Worm (Caenorhabditis elegans): ENCODE results near the gene paa-1.
A peak's percentile ranks its signal among the peaks of the same experiment; 100 is the strongest.

The paa-1 gene

ce11 chrIII:5448177-5448576, 2.4 kb upstream of the paa-1 start, which contains the start of gene skpt-1:
TSS of gene skpt-1 (minus strand) at chrIII:5448395.
- TF ChIP-seq nhr-21 (tag; optimal IDR thresholded peaks at IDR 0.05) (no peak), ceh-16 (tag; optimal IDR thresholded peaks at IDR 0.05) (no peak), C34F6.9 (tag; optimal IDR thresholded peaks at IDR 0.05) (peak; percentile 51), zag-1 (tag; optimal IDR thresholded peaks at IDR 0.05) (no peak), mdl-1 (tag; optimal IDR thresholded peaks at IDR 0.05) (no peak), sma-9 (GFP tag; optimal IDR thresholded peaks at IDR 0.05) (no peak), sma-9 (tag; optimal IDR thresholded peaks at IDR 0.05) (no peak), skn-1 (tag; optimal IDR thresholded peaks at IDR 0.05) (no peak), sma-3 (GFP tag; optimal IDR thresholded peaks at IDR 0.05) (no peak), alr-1 (tag; optimal IDR thresholded peaks at IDR 0.05) (no peak), crh-2 (tag; optimal IDR thresholded peaks at IDR 0.05) (no peak), unc-39 (tag; optimal IDR thresholded peaks at IDR 0.05) (no peak), nhr-77 (tag; optimal IDR thresholded peaks at IDR 0.05) (no peak), egl-27 (tag; optimal IDR thresholded peaks at IDR 0.05) (no peak), unc-55 (GFP tag; optimal IDR thresholded peaks at IDR 0.05) (peak; percentile 65), lin-39 (tag; optimal IDR thresholded peaks at IDR 0.05) (no peak), R02D3.7 (tag; optimal IDR thresholded peaks at IDR 0.05) (no peak), blmp-1 (tag; optimal IDR thresholded peaks at IDR 0.05; ENCODE audit: insufficient read depth) (no peak), nhr-6 (tag; optimal IDR thresholded peaks at IDR 0.05) (no peak), unc-62 (GFP tag; optimal IDR thresholded peaks at IDR 0.05) (no peak), ceh-82 (tag; optimal IDR thresholded peaks at IDR 0.05) (no peak), nhr-11 (tag; optimal IDR thresholded peaks at IDR 0.05) (no peak), lsy-2 (tag; optimal IDR thresholded peaks at IDR 0.05) (peak in 1 of 2 experiments; percentile 76), nhr-25 (tag; optimal IDR thresholded peaks at IDR 0.05) (no peak), nhr-237 (tag; optimal IDR thresholded peaks at IDR 0.05) (no peak), nhr-23 (tag; optimal IDR thresholded peaks at IDR 0.05) (no peak), ztf-4 (tag; optimal IDR thresholded peaks at IDR 0.05) (no peak), sem-4 (tag; optimal IDR thresholded peaks at IDR 0.05) (no peak), nhr-129 (tag; optimal IDR thresholded peaks at IDR 0.05) (peak; percentile 7), mab-5 (tag; optimal IDR thresholded peaks at IDR 0.05) (no peak), gmeb-1 (tag; optimal IDR thresholded peaks at IDR 0.05) (peak; percentile 82), mbf-1 (tag; optimal IDR thresholded peaks at IDR 0.05) (no peak), fos-1 (tag; optimal IDR thresholded peaks at IDR 0.05) (peak; percentile 9), aly-2 (tag; optimal IDR thresholded peaks at IDR 0.05) (no peak), ZK546.5 (tag; optimal IDR thresholded peaks at IDR 0.05) (no peak)

DNA sequence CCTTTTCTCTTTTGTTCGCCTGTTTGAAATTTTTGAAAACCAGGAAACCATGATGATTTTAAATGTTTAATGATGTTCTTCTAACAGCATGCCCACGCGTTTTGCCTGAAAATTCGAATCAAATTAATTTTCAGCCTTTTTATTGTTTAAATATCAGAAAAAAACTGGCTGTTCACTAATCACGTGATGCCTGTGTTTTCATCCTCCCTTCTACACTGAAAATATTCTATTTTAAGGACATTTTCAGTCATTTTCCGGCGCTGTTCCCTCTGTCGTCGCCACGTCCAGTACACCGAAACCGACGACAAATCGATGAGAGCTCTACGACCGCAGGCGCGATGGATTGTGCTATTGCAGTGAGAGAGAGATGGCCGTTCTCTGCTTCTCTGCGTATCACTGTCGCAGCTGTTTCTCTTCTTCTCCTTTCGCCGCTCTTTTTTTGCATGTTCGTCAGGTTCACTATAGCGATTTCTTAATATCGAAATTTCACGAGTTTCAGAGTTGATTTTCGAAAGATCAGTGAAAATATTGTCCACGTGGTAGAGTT, 695 bp upstream of the paa-1 start, which contains the start of gene F48E8.8:
TSS of gene F48E8.8 (minus strand) at position 51 of the 547 bp plus-strand sequence.
- peak; percentile 59 for TF ChIP-seq sma-9 (GFP tag; optimal IDR thresholded peaks at IDR 0.05)
- TF ChIP-seq sma-9 (tag; optimal IDR thresholded peaks at IDR 0.05): no peak
- TF ChIP-seq skn-1 (tag; optimal IDR thresholded peaks at IDR 0.05): no peak
- TF ChIP-seq nhr-129 (tag; optimal IDR thresholded peaks at IDR 0.05): peak; percentile 85
- no peak for TF ChIP-seq ztf-1 (GFP tag; conservative IDR thresholded peaks at IDR 0.05)
- TF ChIP-seq ceh-82 (tag; optimal IDR thresholded peaks at IDR 0.05): no peak
- TF ChIP-seq nhr-21 (tag; optimal IDR thresholded peaks at IDR 0.05): no peak
- TF ChIP-seq nhr-11 (tag; optimal IDR thresholded peaks at IDR 0.05): no peak
- no peak for TF ChIP-seq elt-3 (tag; optimal IDR thresholded peaks at IDR 0.05)
- no peak for TF ChIP-seq egl-27 (tag; optimal IDR thresholded peaks at IDR 0.05)
- peak; percentile 11 for TF ChIP-seq gmeb-1 (tag; optimal IDR thresholded peaks at IDR 0.05)
- no peak for TF ChIP-seq aly-2 (tag; optimal IDR thresholded peaks at IDR 0.05)
- TF ChIP-seq C34F6.9 (tag; optimal IDR thresholded peaks at IDR 0.05): peak; percentile 59
- no peak for TF ChIP-seq sma-3 (GFP tag; optimal IDR thresholded peaks at IDR 0.05)
- no peak for TF ChIP-seq blmp-1 (tag; optimal IDR thresholded peaks at IDR 0.05; ENCODE audit: insufficient read depth)
- TF ChIP-seq mbf-1 (tag; optimal IDR thresholded peaks at IDR 0.05): no peak
- TF ChIP-seq ztf-4 (tag; optimal IDR thresholded peaks at IDR 0.05): no peak
- TF ChIP-seq nhr-10 (tag; optimal IDR thresholded peaks at IDR 0.05): no peak
- no peak for TF ChIP-seq nhr-237 (tag; optimal IDR thresholded peaks at IDR 0.05)
- peak; percentile 41 for TF ChIP-seq lin-11 (tag; optimal IDR thresholded peaks at IDR 0.05)
- no peak for TF ChIP-seq elt-1 (tag; optimal IDR thresholded peaks at IDR 0.05)
- peak; percentile 71 for TF ChIP-seq unc-55 (GFP tag; optimal IDR thresholded peaks at IDR 0.05)
- TF ChIP-seq nhr-6 (tag; optimal IDR thresholded peaks at IDR 0.05): no peak
- TF ChIP-seq unc-39 (tag; optimal IDR thresholded peaks at IDR 0.05): no peak
- TF ChIP-seq crh-2 (tag; optimal IDR thresholded peaks at IDR 0.05): peak; percentile 61
- TF ChIP-seq mdl-1 (tag; optimal IDR thresholded peaks at IDR 0.05): no peak
- TF ChIP-seq nhr-23 (tag; optimal IDR thresholded peaks at IDR 0.05): no peak
- TF ChIP-seq nhr-12 (tag; optimal IDR thresholded peaks at IDR 0.05): no peak
- peak; percentile 18 for TF ChIP-seq lin-13 (GFP tag; optimal IDR thresholded peaks at IDR 0.05)
- no peak for TF ChIP-seq lin-39 (tag; optimal IDR thresholded peaks at IDR 0.05)
- TF ChIP-seq sem-4 (tag; optimal IDR thresholded peaks at IDR 0.05): peak; percentile 13
- no peak for TF ChIP-seq ceh-16 (tag; optimal IDR thresholded peaks at IDR 0.05)
- no peak for TF ChIP-seq dmd-4 (tag; optimal IDR thresholded peaks at IDR 0.05)
- TF ChIP-seq alr-1 (tag; optimal IDR thresholded peaks at IDR 0.05): no peak
- no peak for TF ChIP-seq snpc-4 (tag; optimal IDR thresholded peaks at IDR 0.05)
- TF ChIP-seq ama-1 (optimal IDR thresholded peaks at IDR 0.05): no peak
- no peak for TF ChIP-seq nhr-77 (tag; optimal IDR thresholded peaks at IDR 0.05)
- TF ChIP-seq nhr-25 (tag; optimal IDR thresholded peaks at IDR 0.05): no peak
- TF ChIP-seq peb-1 (tag; optimal IDR thresholded peaks at IDR 0.05): no peak
- no peak for TF ChIP-seq zag-1 (tag; optimal IDR thresholded peaks at IDR 0.05)
- peak; percentile 21 to 80 for TF ChIP-seq lsy-2 (tag; optimal IDR thresholded peaks at IDR 0.05)
- no peak for TF ChIP-seq mab-5 (tag; optimal IDR thresholded peaks at IDR 0.05)
- TF ChIP-seq unc-62 (GFP tag; optimal IDR thresholded peaks at IDR 0.05): no peak
- TF ChIP-seq fos-1 (tag; optimal IDR thresholded peaks at IDR 0.05): peak; percentile 15
- TF ChIP-seq Y55F3AM.14 (GFP tag; optimal IDR thresholded peaks at IDR 0.05): no peak
- TF ChIP-seq F13H6.1 (tag; optimal IDR thresholded peaks at IDR 0.05): peak; percentile 79

Data from whole organism, L2 larva.